Worm (Caenorhabditis elegans): ENCODE results near the gene K11H12.11.

K11H12.11 gene

ce11 chrIV:620324-620723 lies 50.0 kb downstream of the K11H12.11 start (continued):
- TF ChIP-seq Y105C5A.15 (GFP tag; IDR thresholded peaks at IDR 0.05) (0 out of 2 replicates have a peak, but pooled peaks have one; percentile 57), nhr-25 (tag; optimal IDR thresholded peaks at IDR 0.05; ENCODE audit: borderline replicate concordance, insufficient read depth) (no peak), nhr-42 (GFP tag; IDR thresholded peaks at IDR 0.05) (peak; percentile 78; the same call in 1 of the 2 replicates), ztf-11 (tag; optimal IDR thresholded peaks at IDR 0.05) (no peak), pqm-1 (tag; optimal IDR thresholded peaks at IDR 0.05) (no peak), Y48G9A.11 (GFP tag; IDR thresholded peaks at IDR 0.05) (peak; percentile 56), mxl-2 (GFP tag; conservative IDR thresholded peaks at IDR 0.05) (no peak), pha-4 (GFP tag; IDR thresholded peaks at IDR 0.05) (peak; percentile 81), pha-4 (tag; optimal IDR thresholded peaks at IDR 0.05) (no peak), dve-1 (tag; optimal IDR thresholded peaks at IDR 0.05; ENCODE audit: insufficient read depth) (no peak), dmd-9 (GFP tag; IDR thresholded peaks at IDR 0.05) (peak; percentile 71), hmg-1.1 (GFP tag; IDR thresholded peaks at IDR 0.05) (peak; percentile 91), ceh-28 (tag; optimal IDR thresholded peaks at IDR 0.05) (no peak), Y75B8A.6 (GFP tag; IDR thresholded peaks at IDR 0.05) (no peak), lin-1 (GFP tag; IDR thresholded peaks at IDR 0.05) (peak; percentile 60; the same call in 1 of the 2 replicates), daf-16 (GFP tag; optimal IDR thresholded peaks at IDR 0.05) (peak; percentile 27 to 63), daf-16 (tag; optimal IDR thresholded peaks at IDR 0.05) (peak; percentile 38), egl-43 (GFP tag; IDR thresholded peaks at IDR 0.05) (peak; percentile 90), nhr-48 (tag; optimal IDR thresholded peaks at IDR 0.05) (peak; percentile 21), mxl-3 (GFP tag; optimal IDR thresholded peaks at IDR 0.05) (peak; percentile 20), ZK337.2 (GFP tag; IDR thresholded peaks at IDR 0.05) (peak; percentile 50; the same call in 1 of the 2 replicates), unc-39 (tag; optimal IDR thresholded peaks at IDR 0.05) (no peak), mdl-1 (tag; optimal IDR thresholded peaks at IDR 0.05) (peak in 1 of 2 experiments; percentile 13), zfp-3 (GFP tag; conservative IDR thresholded peaks at IDR 0.05) (0 out of 2 replicates have a peak, but pooled peaks have one; percentile 37), gei-8 (GFP tag; optimal IDR thresholded peaks at IDR 0.05) (peak; percentile 59), unc-62 (GFP tag; optimal IDR thresholded peaks at IDR 0.05 in 1 of 2) (peak in 1 of 2 experiments; percentile 55), unc-62 (tag; optimal IDR thresholded peaks at IDR 0.05) (no peak), tag-97 (GFP tag; IDR thresholded peaks at IDR 0.05) (no peak), cey-2 (tag; optimal IDR thresholded peaks at IDR 0.05; ENCODE audit: borderline replicate concordance, insufficient read depth) (no peak), ztf-7 (tag; optimal IDR thresholded peaks at IDR 0.05) (peak; percentile 24), zfp-2 (tag; optimal IDR thresholded peaks at IDR 0.05) (no peak), lin-13 (GFP tag; optimal IDR thresholded peaks at IDR 0.05) (no peak), nhr-41 (GFP tag; IDR thresholded peaks at IDR 0.05) (no peak), F37D6.2 (tag; optimal IDR thresholded peaks at IDR 0.05) (no peak), saeg-2 (GFP tag; IDR thresholded peaks at IDR 0.05) (no peak), jun-1 (tag; optimal IDR thresholded peaks at IDR 0.05) (peak; percentile 55), T26A8.4 (GFP tag; IDR thresholded peaks at IDR 0.05) (peak; percentile 71; the same call in 1 of the 2 replicates), hlh-30 (tag; optimal IDR thresholded peaks at IDR 0.05; ENCODE audit: insufficient read depth) (no peak), ceh-82 (tag; optimal IDR thresholded peaks at IDR 0.05) (no peak), lsy-2 (tag; optimal IDR thresholded peaks at IDR 0.05) (no peak), nhr-10 (tag; optimal IDR thresholded peaks at IDR 0.05) (no peak), spr-1 (tag; optimal IDR thresholded peaks at IDR 0.05) (peak; percentile 31), F26F4.8 (GFP tag; conservative IDR thresholded peaks at IDR 0.05) (peak; percentile 74), skn-1 (tag; optimal IDR thresholded peaks at IDR 0.05) (no peak), hif-1 (tag; optimal IDR thresholded peaks at IDR 0.05) (peak in 1 of 2 experiments; percentile 43), F44E2.7 (GFP tag; IDR thresholded peaks at IDR 0.05) (peak; percentile 85; the same call in 1 of the 2 replicates), duxl-1 (tag; optimal IDR thresholded peaks at IDR 0.05; ENCODE audit: poor library complexity) (peak; percentile 46), ceh-44 (GFP tag; IDR thresholded peaks at IDR 0.05) (0 out of 2 replicates have a peak, but pooled peaks have one; percentile 35), nhr-28 (tag; optimal IDR thresholded peaks at IDR 0.05) (no peak), daf-8 (GFP tag; IDR thresholded peaks at IDR 0.05) (no peak), lim-7 (GFP tag; IDR thresholded peaks at IDR 0.05) (peak; percentile 85)

Data from whole organism, L4 larva.